Worm (Caenorhabditis elegans) whole organism, L1 larva: ENCODE measurements around the gene scl-2.

Experiments
- alr-1 ChIP-seq: fragments of 200-800 bp; sonication (Bioruptor generic); optimal IDR thresholded peaks from 2 replicates; lab custom pipeline; 2018; ENCODE audit warnings: borderline replicate concordance, mild to moderate bottlenecking, missing genetic modification characterization, missing compliant biosample characterization
- elt-2 ChIP-seq: sonication (generic microtip); optimal IDR thresholded peaks from 2 replicates; lab custom pipeline; 2016; ENCODE audit warnings: missing genetic modification characterization, mild to moderate bottlenecking, inconsistent platforms, missing compliant biosample characterization, missing genetic modification reagents
- lsy-2 ChIP-seq, 2 experiments: fragments of 150-350 bp; optimal IDR thresholded peaks; 2 replicates each; lab custom pipeline; 2014; ENCODE audit warnings: missing biosample characterization in 2 of 2, missing genetic modification characterization in 2 of 2
- mdl-1 ChIP-seq, 2 experiments: fragments of 150-350 bp; optimal IDR thresholded peaks; 2 replicates each; lab custom pipeline; 2014 to 2017; ENCODE audit warnings: missing biosample characterization in 2 of 2, missing genetic modification characterization in 2 of 2, inconsistent platforms in 1 of 2

ce11 chrIV:13021006-13021405 is 36.5 kb upstream of the scl-2 start:
- no peak for TF ChIP-seq elt-2 (tag; lab: Kevin White, UChicago)
- TF ChIP-seq alr-1 (tag; lab: Kevin White, UChicago) = no peak
- no peak for TF ChIP-seq mdl-1 (tag; optimal IDR thresholded peaks at IDR 0.05; lab: Kevin White, UChicago)
- TF ChIP-seq lsy-2 (tag; optimal IDR thresholded peaks at IDR 0.05; lab: Kevin White, UChicago) = no peak
